Worm (Caenorhabditis elegans): Measurements from ENCODE around the gene ivns-1.

Gene ivns-1

ce11 chrX:12586352-12586751, 47.8 kb downstream of the ivns-1 start, which contains the start of gene T24D5.2:
TSS of gene T24D5.2 (minus strand) at chrX:12586452.
- TF ChIP-seq klf-2 (GFP tag; conservative IDR thresholded peaks at IDR 0.05) (no peak), tab-1 (GFP tag; IDR thresholded peaks at IDR 0.05) (no peak), flt-1 (GFP tag; IDR thresholded peaks at IDR 0.05) (no peak), ztf-23 (GFP tag; IDR thresholded peaks at IDR 0.05) (no peak), T22C8.4 (GFP tag; IDR thresholded peaks at IDR 0.05) (no peak), ztf-29 (GFP tag; IDR thresholded peaks at IDR 0.05) (no peak), ref-1 (GFP tag; conservative IDR thresholded peaks at IDR 0.05) (no peak), med-1 (GFP tag; optimal IDR thresholded peaks at IDR 0.05; ENCODE audit: insufficient read depth) (no peak), cog-1 (tag; optimal IDR thresholded peaks at IDR 0.05) (no peak)

ce11 chrX:12583497-12583896, 50.7 kb downstream of the ivns-1 start:
- TF ChIP-seq ztf-29 (GFP tag; IDR thresholded peaks at IDR 0.05) (no peak), ztf-23 (GFP tag; IDR thresholded peaks at IDR 0.05) (no peak), flt-1 (GFP tag; IDR thresholded peaks at IDR 0.05) (no peak), med-1 (GFP tag; optimal IDR thresholded peaks at IDR 0.05; ENCODE audit: insufficient read depth) (no peak), tab-1 (GFP tag; IDR thresholded peaks at IDR 0.05) (no peak), T22C8.4 (GFP tag; IDR thresholded peaks at IDR 0.05) (no peak), cog-1 (tag; optimal IDR thresholded peaks at IDR 0.05) (no peak), ref-1 (GFP tag; conservative IDR thresholded peaks at IDR 0.05) (no peak), klf-2 (GFP tag; conservative IDR thresholded peaks at IDR 0.05) (no peak)

DNA sequence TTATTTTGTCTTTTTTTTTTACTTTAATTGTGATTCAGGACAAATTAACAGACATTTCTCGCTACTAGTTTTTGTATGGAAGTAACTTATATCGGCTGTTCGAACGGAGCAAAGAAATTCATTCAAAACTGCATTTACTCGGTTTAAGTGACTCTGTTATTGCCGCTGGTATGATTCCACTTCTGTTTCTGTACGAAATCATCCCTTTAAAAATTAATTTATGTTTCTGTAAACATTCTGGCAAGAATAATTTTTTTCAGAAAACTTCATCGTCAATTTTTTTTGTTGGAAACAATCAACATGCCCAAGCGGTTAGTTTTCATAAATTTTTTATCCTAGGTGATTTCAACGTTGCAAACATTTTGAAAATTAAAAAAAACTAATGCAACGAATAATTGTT, 54.4 kb downstream of the ivns-1 start, which contains the start of gene T24D5.3:
TSS of gene T24D5.3 (plus strand) at position 301 of the 400 bp plus-strand sequence.
- TF ChIP-seq T22C8.4 (GFP tag; IDR thresholded peaks at IDR 0.05) (no peak), cog-1 (tag; optimal IDR thresholded peaks at IDR 0.05) (no peak), med-1 (GFP tag; optimal IDR thresholded peaks at IDR 0.05; ENCODE audit: insufficient read depth) (no peak), flt-1 (GFP tag; IDR thresholded peaks at IDR 0.05) (no peak), klf-2 (GFP tag; conservative IDR thresholded peaks at IDR 0.05) (no peak), ztf-23 (GFP tag; IDR thresholded peaks at IDR 0.05) (no peak), ztf-29 (GFP tag; IDR thresholded peaks at IDR 0.05) (no peak), tab-1 (GFP tag; IDR thresholded peaks at IDR 0.05) (no peak), ref-1 (GFP tag; conservative IDR thresholded peaks at IDR 0.05) (no peak)
